Worm (Caenorhabditis elegans) whole organism, L4/young adult: ENCODE data around the gene T16G1.4.

Experiments
- W03F9.2 ChIP-seq: fragments of 150-350 bp; optimal IDR thresholded peaks from 2 replicates; lab custom pipeline; 2014; ENCODE audit warnings: missing biosample characterization, missing genetic modification characterization
- dao-5 ChIP-seq: sonication (generic microtip); optimal IDR thresholded peaks from 2 replicates; lab custom pipeline; 2016; ENCODE audit warnings: missing genotype, missing genetic modification characterization, moderate library complexity, missing compliant biosample characterization
- him-1 ChIP-seq: sonication (generic microtip); optimal IDR thresholded peaks from 2 replicates; lab custom pipeline; 2016; ENCODE audit warnings: missing genotype, missing genetic modification reagents, missing genetic modification characterization, missing compliant biosample characterization

DNA sequence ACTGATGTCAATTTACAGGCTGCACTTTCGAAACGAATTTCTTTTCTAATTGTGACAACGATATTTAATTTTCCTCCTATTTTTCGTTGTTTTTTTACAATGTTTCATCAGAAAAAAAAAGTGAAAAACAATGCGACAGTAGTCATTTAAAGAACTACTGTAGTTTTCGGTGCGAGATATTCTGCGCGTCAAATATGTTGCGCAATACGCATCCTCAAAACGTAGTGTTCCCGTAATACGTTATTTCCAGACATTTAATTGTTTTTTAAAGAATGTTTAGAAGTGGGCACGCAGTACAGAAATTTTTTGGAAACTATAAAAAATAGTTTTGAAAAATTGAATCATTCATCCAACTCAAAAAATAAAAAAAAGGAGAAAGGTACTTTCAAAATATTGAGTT lies 32.4 kb upstream of the T16G1.4 start:
- TF ChIP-seq dao-5 (tag; lab: Kevin White, UChicago) (no peak), W03F9.2 (tag; lab: Kevin White, UChicago) (no peak), him-1 (tag; lab: Kevin White, UChicago) (no peak)
